Worm (Caenorhabditis elegans) whole organism, L3 larva: ENCODE results near the gene K02D3.2.
A peak's percentile ranks its signal among the peaks of the same experiment; 100 is the strongest.

Experiments used
- R02D3.7 ChIP-seq: fragments of 150-350 bp; optimal IDR thresholded peaks from 2 replicates; lab custom pipeline; 2014; ENCODE audit warnings: missing biosample characterization, missing genetic modification characterization
- ZK546.5 ChIP-seq: sonication (generic microtip); optimal IDR thresholded peaks from 2 replicates; lab custom pipeline; 2017; ENCODE audit warnings: missing biosample characterization, missing genetic modification characterization
- ama-1 ChIP-seq: fragments of 150-350 bp; optimal IDR thresholded peaks from 2 replicates; lab custom pipeline; 2018
- ceh-28 ChIP-seq: fragments of 150-350 bp; optimal IDR thresholded peaks from 2 replicates; lab custom pipeline; 2014; ENCODE audit warnings: missing biosample characterization, missing genetic modification reagents, missing genetic modification characterization
- ceh-82 ChIP-seq: fragments of 150-350 bp; optimal IDR thresholded peaks from 2 replicates; lab custom pipeline; 2014; ENCODE audit warnings: missing biosample characterization, missing genetic modification characterization
- ceh-9 ChIP-seq: sonication (generic microtip); optimal IDR thresholded peaks from 2 replicates; lab custom pipeline; 2018; ENCODE audit warnings: missing biosample characterization, missing genetic modification characterization
- daf-12 ChIP-seq: fragments of 150-350 bp; optimal IDR thresholded peaks from 2 replicates; lab custom pipeline; 2014; ENCODE audit warnings: missing biosample characterization, missing genetic modification reagents, missing genetic modification characterization
- egl-27 ChIP-seq: sonication (generic microtip); optimal IDR thresholded peaks from 4 replicates; lab custom pipeline; 2017; ENCODE audit warnings: missing biosample characterization, missing genetic modification reagents, missing genetic modification characterization
- egl-5 ChIP-seq: fragments of 150-350 bp; optimal IDR thresholded peaks from 2 replicates; lab custom pipeline; 2017; ENCODE audit warnings: missing biosample characterization, missing genetic modification reagents, missing genetic modification characterization, inconsistent platforms
- elt-1 ChIP-seq: fragments of 150-350 bp; optimal IDR thresholded peaks from 2 replicates; lab custom pipeline; 2014; ENCODE audit warnings: missing biosample characterization, missing genetic modification characterization
- elt-2 ChIP-seq: sonication (generic microtip); optimal IDR thresholded peaks from 2 replicates; lab custom pipeline; 2016; ENCODE audit warnings: missing genetic modification reagents, mild to moderate bottlenecking, missing genetic modification characterization, missing compliant biosample characterization
- elt-3 ChIP-seq, 3 experiments: fragments of 150-350 bp in 1 of 3; sonication (generic microtip) in 2 of 3; optimal IDR thresholded peaks; 2 replicates in 2 of 3; 4 replicates in 1 of 3; lab custom pipeline; 2014 to 2017; ENCODE audit warnings: missing biosample characterization in 3 of 3, missing genetic modification characterization in 3 of 3
- eor-1 ChIP-seq, 2 experiments: fragments of 150-350 bp; optimal IDR thresholded peaks; 2 replicates each; lab custom pipeline; 2014 to 2018; ENCODE audit warnings: missing biosample characterization in 2 of 2, missing genetic modification characterization in 2 of 2
- fkh-2 ChIP-seq: fragments of 150-350 bp; optimal IDR thresholded peaks from 2 replicates; lab custom pipeline; 2014; ENCODE audit warnings: missing biosample characterization, missing genetic modification reagents, missing genetic modification characterization
- fos-1 ChIP-seq: fragments of 150-350 bp; optimal IDR thresholded peaks from 2 replicates; lab custom pipeline; 2014; ENCODE audit warnings: missing biosample characterization, missing genetic modification characterization
- hmg-11 ChIP-seq: sonication (generic microtip); optimal IDR thresholded peaks from 2 replicates; lab custom pipeline; 2016; ENCODE audit warnings: missing genetic modification characterization, missing compliant biosample characterization
- jun-1 ChIP-seq: fragments of 150-350 bp; optimal IDR thresholded peaks from 2 replicates; lab custom pipeline; 2014; ENCODE audit warnings: missing biosample characterization, missing genetic modification reagents, missing genetic modification characterization
- lin-39 ChIP-seq: fragments of 150-350 bp; optimal IDR thresholded peaks from 2 replicates; lab custom pipeline; 2018; ENCODE audit warnings: missing biosample characterization, missing genetic modification reagents, missing genetic modification characterization
- lsy-12 ChIP-seq: sonication (generic microtip); optimal IDR thresholded peaks from 2 replicates; lab custom pipeline; 2016; ENCODE audit warnings: mild to moderate bottlenecking, missing genetic modification characterization, missing compliant biosample characterization
- mdl-1 ChIP-seq: fragments of 150-350 bp; optimal IDR thresholded peaks from 2 replicates; lab custom pipeline; 2014; ENCODE audit warnings: missing biosample characterization, missing genetic modification characterization
- mml-1 ChIP-seq: fragments of 150-350 bp; sonication (generic microtip); optimal IDR thresholded peaks from 3 replicates; lab custom pipeline; 2014; ENCODE audit warnings: missing biosample characterization, missing genetic modification characterization
- nfya-1 ChIP-seq: sonication (generic microtip); optimal IDR thresholded peaks from 2 replicates; lab custom pipeline; 2017; ENCODE audit warnings: missing genetic modification characterization, mild to moderate bottlenecking, missing compliant biosample characterization, antibody characterized with exemption, moderate library complexity; ENCODE audit not compliant: insufficient read depth
- nhr-11 ChIP-seq: fragments of 150-350 bp; optimal IDR thresholded peaks from 2 replicates; lab custom pipeline; 2014; ENCODE audit warnings: missing biosample characterization, missing genetic modification characterization
- nhr-12 ChIP-seq: fragments of 150-350 bp; optimal IDR thresholded peaks from 2 replicates; lab custom pipeline; 2014; ENCODE audit warnings: missing biosample characterization, missing genetic modification characterization
- nhr-237 ChIP-seq: fragments of 150-350 bp; optimal IDR thresholded peaks from 2 replicates; lab custom pipeline; 2014; ENCODE audit warnings: missing biosample characterization, missing genetic modification characterization
- nhr-25 ChIP-seq: sonication (generic microtip); optimal IDR thresholded peaks from 2 replicates; lab custom pipeline; 2017; ENCODE audit warnings: missing biosample characterization, missing genetic modification characterization
- nhr-43 ChIP-seq: sonication (generic microtip); optimal IDR thresholded peaks from 2 replicates; lab custom pipeline; 2016; ENCODE audit warnings: mild to moderate bottlenecking, missing genetic modification characterization, missing compliant biosample characterization; ENCODE audit not compliant: poor library complexity, severe bottlenecking
- nhr-67 ChIP-seq: fragments of 150-350 bp; optimal IDR thresholded peaks from 2 replicates; lab custom pipeline; 2014; ENCODE audit warnings: missing biosample characterization, missing genetic modification characterization
- nhr-76 ChIP-seq: fragments of 150-350 bp; sonication (generic microtip); optimal IDR thresholded peaks from 5 replicates; lab custom pipeline; 2014; ENCODE audit warnings: missing biosample characterization, missing genetic modification characterization
- pha-4 ChIP-seq: fragments of 150-350 bp; optimal IDR thresholded peaks from 2 replicates; lab custom pipeline; 2014; ENCODE audit warnings: missing biosample characterization, missing genetic modification reagents, missing genetic modification characterization
- pqm-1 ChIP-seq: fragments of 150-350 bp; optimal IDR thresholded peaks from 2 replicates; lab custom pipeline; 2017; ENCODE audit warnings: missing biosample characterization, missing genetic modification characterization, inconsistent platforms
- sea-2 ChIP-seq: fragments of 150-350 bp; sonication (generic microtip); optimal IDR thresholded peaks from 4 replicates; lab custom pipeline; 2014; ENCODE audit warnings: missing biosample characterization, missing genetic modification reagents, missing genetic modification characterization
- skn-1 ChIP-seq: fragments of 150-350 bp; optimal IDR thresholded peaks from 2 replicates; lab custom pipeline; 2014; ENCODE audit warnings: missing biosample characterization, missing genetic modification characterization
- snpc-4 ChIP-seq: fragments of 150-350 bp; optimal IDR thresholded peaks from 2 replicates; lab custom pipeline; 2014; ENCODE audit warnings: missing biosample characterization, missing genetic modification characterization
- tbx-2 ChIP-seq: sonication (generic microtip); optimal IDR thresholded peaks from 2 replicates; lab custom pipeline; 2016; ENCODE audit warnings: mild to moderate bottlenecking, missing genetic modification characterization, missing compliant biosample characterization
- unc-39 ChIP-seq: sonication (generic microtip); optimal IDR thresholded peaks from 4 replicates; lab custom pipeline; 2017; ENCODE audit warnings: missing biosample characterization, missing genetic modification characterization
- unc-62 ChIP-seq: fragments of 150-350 bp; sonication (generic microtip); optimal IDR thresholded peaks from 4 replicates; lab custom pipeline; 2014; ENCODE audit warnings: missing biosample characterization, missing genetic modification reagents, missing genetic modification characterization
- ztf-11 ChIP-seq: fragments of 150-350 bp; optimal IDR thresholded peaks from 2 replicates; lab custom pipeline; 2014; ENCODE audit warnings: missing biosample characterization, missing genetic modification characterization
- ztf-4 ChIP-seq: fragments of 150-350 bp; optimal IDR thresholded peaks from 2 replicates; lab custom pipeline; 2014; ENCODE audit warnings: missing biosample characterization, missing genetic modification characterization

The K02D3.2 gene

DNA sequence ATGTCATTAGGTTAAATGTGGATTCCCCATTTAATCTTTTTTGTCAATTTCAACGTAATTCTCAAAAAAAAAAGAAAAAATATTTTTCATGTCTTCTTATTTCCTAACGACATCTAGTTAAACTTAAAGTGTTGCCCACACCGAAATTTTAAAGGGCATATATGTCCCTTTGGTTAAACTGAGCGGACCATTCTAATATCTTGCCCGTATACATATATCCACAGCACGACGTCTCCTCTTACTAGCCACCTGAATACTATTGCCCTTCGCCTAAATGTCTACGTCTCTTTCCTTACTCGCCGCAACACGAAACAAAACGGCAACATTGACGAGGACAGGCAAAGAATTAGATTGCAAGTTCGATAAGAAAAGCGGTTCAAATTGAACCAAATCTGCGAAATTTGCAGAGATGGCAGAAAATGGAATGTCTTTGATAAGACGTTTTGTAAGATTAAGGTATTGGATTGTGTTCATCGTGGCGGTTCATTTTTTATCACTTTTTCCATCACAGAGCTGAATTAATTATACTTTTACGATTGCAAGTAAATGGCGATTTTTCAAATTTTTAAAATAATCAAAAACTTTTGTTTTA lies 11.1 kb downstream of the K02D3.2 start (continued):
- TF ChIP-seq elt-3 (tag; optimal IDR thresholded peaks at IDR 0.05; lab: Kevin White, UChicago) = peak; percentile 85 to 99 (median 94)
- peak; percentile 46 for TF ChIP-seq ama-1
- TF ChIP-seq jun-1 (tag; lab: Kevin White, UChicago) = peak; percentile 100
- TF ChIP-seq pqm-1 (tag; lab: Kevin White, UChicago) = peak; percentile 89
- peak; percentile 69 for TF ChIP-seq ZK546.5 (tag; lab: Kevin White, UChicago)

DNA sequence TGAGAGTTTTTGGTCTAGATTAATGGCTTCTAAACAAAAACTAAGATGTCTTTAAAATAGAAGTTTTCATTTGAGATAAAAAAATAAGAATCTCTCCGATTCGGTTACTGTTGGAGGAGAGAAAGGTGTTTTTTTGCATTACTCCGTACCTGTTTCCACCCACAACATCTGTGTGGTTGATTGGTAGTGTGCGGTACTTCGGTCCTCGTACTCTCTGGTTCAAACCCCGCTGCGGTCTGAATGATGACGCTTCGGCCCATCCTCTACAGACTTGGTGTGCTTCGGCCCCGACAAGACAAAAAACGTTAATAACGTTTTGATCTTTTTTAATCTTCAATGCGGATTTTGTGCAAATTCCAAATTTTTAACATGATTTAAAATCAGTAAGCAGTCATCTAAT lies 14.3 kb downstream of the K02D3.2 start:
- no peak for TF ChIP-seq tbx-2
- TF ChIP-seq skn-1 (tag; lab: Kevin White, UChicago) = no peak
- no peak for TF ChIP-seq nhr-237
- TF ChIP-seq nhr-11 = no peak
- TF ChIP-seq fos-1 (tag; lab: Kevin White, UChicago) = no peak
- TF ChIP-seq nhr-67 = no peak
- TF ChIP-seq nhr-76 (tag; lab: Kevin White, UChicago) = no peak
- no peak for TF ChIP-seq pha-4 (tag; lab: Kevin White, UChicago)
- TF ChIP-seq nhr-12 (tag; lab: Kevin White, UChicago) = no peak
- TF ChIP-seq egl-5 (tag; lab: Kevin White, UChicago) = no peak
- no peak for TF ChIP-seq nhr-25 (tag; lab: Kevin White, UChicago)

DNA sequence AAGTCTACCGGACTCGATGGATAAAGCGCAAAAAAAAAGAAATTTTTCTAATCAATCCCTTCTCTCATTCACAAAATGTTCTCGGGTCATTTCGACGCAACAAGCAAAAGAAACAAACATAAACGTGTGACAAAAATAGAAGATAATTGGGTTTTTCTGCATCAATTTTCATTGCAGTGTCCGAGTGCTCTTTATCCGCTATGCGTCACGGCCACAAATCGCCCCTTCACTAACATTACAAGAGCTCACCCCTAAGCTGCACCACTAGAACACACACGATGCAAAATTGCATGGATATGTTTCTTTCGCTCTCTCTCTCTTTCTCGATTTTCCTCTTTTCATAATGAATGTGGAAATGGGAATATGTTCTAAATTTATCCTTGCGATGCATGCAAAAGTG lies 15.7 kb downstream of the K02D3.2 start:
- TF ChIP-seq snpc-4 (tag; lab: Kevin White, UChicago) = no peak
- no peak for TF ChIP-seq pha-4 (tag; lab: Kevin White, UChicago)
- no peak for TF ChIP-seq ZK546.5 (tag; lab: Kevin White, UChicago)
- TF ChIP-seq nhr-25 (tag; lab: Kevin White, UChicago) = no peak
- TF ChIP-seq ceh-82 = no peak
- no peak for TF ChIP-seq lin-39 (tag; lab: Kevin White, UChicago)
- TF ChIP-seq sea-2 (GFP tag; lab: Kevin White, UChicago) = no peak
- TF ChIP-seq ztf-4 (tag; lab: Kevin White, UChicago) = no peak
- TF ChIP-seq mml-1 (tag; lab: Kevin White, UChicago) = no peak
- no peak for TF ChIP-seq mdl-1 (tag; lab: Kevin White, UChicago)
- no peak for TF ChIP-seq nfya-1 (tag; lab: Kevin White, UChicago)
- no peak for TF ChIP-seq nhr-67
- TF ChIP-seq elt-2 (tag; lab: Kevin White, UChicago) = no peak
- no peak for TF ChIP-seq R02D3.7 (tag; lab: Kevin White, UChicago)
- no peak for TF ChIP-seq eor-1 (tag; optimal IDR thresholded peaks at IDR 0.05; lab: Kevin White, UChicago)
- TF ChIP-seq unc-39 (tag; lab: Kevin White, UChicago) = no peak
- no peak for TF ChIP-seq skn-1 (tag; lab: Kevin White, UChicago)
- no peak for TF ChIP-seq lsy-12 (tag; lab: Kevin White, UChicago)
- no peak for TF ChIP-seq ceh-9 (tag; lab: Kevin White, UChicago)

DNA sequence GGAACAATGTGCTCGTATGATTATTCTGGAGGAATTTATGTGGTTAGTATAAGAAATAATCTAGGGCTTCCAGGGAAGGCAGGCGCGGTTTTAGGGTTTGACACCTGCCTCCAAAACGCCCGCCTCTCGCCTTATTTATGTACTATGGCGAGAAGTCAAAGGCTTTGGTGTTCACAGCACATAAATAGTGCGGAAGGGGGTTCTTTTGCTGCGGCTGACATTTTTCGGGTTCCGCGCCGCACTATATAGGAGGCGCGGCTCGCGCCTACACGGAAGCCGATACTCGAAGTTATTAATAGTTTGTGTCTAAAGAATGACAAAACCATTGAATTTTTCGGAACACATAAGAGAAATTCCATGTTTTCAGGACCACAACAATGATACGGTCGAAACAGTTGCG lies 21.5 kb downstream of the K02D3.2 start:
- TF ChIP-seq snpc-4 (tag; lab: Kevin White, UChicago) (peak; percentile 60), pqm-1 (tag; lab: Kevin White, UChicago) (no peak)
- TF ChIP-seq, all 47 proteins: peak for 1

DNA sequence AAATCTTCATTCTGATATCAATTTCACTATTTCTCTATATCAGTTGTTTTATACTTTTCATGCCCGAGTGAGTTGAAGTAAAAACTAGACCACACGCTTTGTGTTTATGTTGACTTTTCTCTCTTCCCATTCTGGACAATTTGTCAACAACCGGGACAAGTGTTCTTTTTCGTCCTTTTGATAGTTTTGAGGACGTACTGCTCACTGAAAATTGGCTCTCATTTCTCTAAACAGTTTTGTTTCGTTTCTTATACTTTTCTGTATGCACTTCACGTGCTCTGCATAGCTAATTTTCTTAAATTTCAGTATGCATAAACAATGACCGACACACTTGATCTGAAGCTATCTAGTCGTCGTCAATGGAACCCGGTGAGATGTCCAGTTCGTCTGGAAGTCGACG lies 24.2 kb downstream of the K02D3.2 start, which contains the start of gene adm-2:
Gene adm-2 (plus strand): TSS at position 301 of the 400 bp plus-strand sequence.
- TF ChIP-seq pha-4 (tag; lab: Kevin White, UChicago) (peak; percentile 85), daf-12 (tag; lab: Kevin White, UChicago) (no peak), fkh-2 (tag; lab: Kevin White, UChicago) (no peak), ZK546.5 (tag; lab: Kevin White, UChicago) (no peak), tbx-2 (no peak)

DNA sequence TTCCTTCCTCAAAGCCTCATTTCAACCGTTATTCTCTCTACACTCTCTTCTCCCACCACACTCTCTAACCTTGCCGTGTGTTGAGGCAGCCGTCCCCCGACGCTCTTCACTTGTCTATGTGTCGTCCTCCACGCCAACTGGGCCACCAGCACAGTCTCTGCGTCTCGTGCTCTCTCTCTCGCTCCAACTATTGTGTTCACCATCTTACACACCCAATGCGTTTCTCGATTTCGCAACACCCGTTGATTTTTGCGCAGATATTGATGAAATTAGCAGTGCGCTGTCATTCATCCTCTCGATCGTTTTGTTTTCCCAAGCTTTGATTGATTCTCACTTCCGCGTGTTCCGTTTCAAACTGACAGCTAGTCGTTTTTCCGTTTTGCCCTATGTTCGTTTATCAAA lies 24.7 kb downstream of the K02D3.2 start:
- TF ChIP-seq fos-1 (tag; lab: Kevin White, UChicago) (no peak), ceh-28 (tag; lab: Kevin White, UChicago) (peak; percentile 49), elt-1 (tag; lab: Kevin White, UChicago) (peak; percentile 43), daf-12 (tag; lab: Kevin White, UChicago) (no peak), pqm-1 (tag; lab: Kevin White, UChicago) (no peak), eor-1 (tag; optimal IDR thresholded peaks at IDR 0.05; lab: Kevin White, UChicago) (no peak), ceh-82 (no peak), nfya-1 (tag; lab: Kevin White, UChicago) (peak; percentile 75), egl-27 (tag; lab: Kevin White, UChicago) (no peak), sea-2 (GFP tag; lab: Kevin White, UChicago) (peak; percentile 24), nhr-76 (tag; lab: Kevin White, UChicago) (no peak), nhr-43 (no peak), nhr-25 (tag; lab: Kevin White, UChicago) (peak; percentile 90), skn-1 (tag; lab: Kevin White, UChicago) (no peak), lin-39 (tag; lab: Kevin White, UChicago) (peak; percentile 91), ceh-9 (tag; lab: Kevin White, UChicago) (no peak), nhr-12 (tag; lab: Kevin White, UChicago) (no peak), snpc-4 (tag; lab: Kevin White, UChicago) (peak; percentile 31), elt-2 (tag; lab: Kevin White, UChicago) (peak; percentile 22), pha-4 (tag; lab: Kevin White, UChicago) (peak; percentile 20), hmg-11 (peak; percentile 90), unc-62 (GFP tag; lab: Kevin White, UChicago) (peak; percentile 85), tbx-2 (peak; percentile 54), ztf-11 (tag; lab: Kevin White, UChicago) (no peak)
